Fruit fly (Drosophila melanogaster) whole organism: ENCODE measurements around the gene CG3457.

Source experiments
- CG8478 ChIP-seq: fragments of >200 bp; optimal IDR thresholded peaks from 2 replicates; lab custom pipeline; 2018; ENCODE audit warnings: inconsistent platforms
- Dll ChIP-seq: fragments of >200 bp; optimal IDR thresholded peaks from 2 replicates; lab custom pipeline; 2017
- EcR ChIP-seq, 2 experiments: fragments of >200 bp; optimal IDR thresholded peaks; 2 replicates each; lab custom pipeline; 2017; ENCODE audit warnings: missing biosample characterization in 2 of 2, missing genetic modification characterization in 2 of 2, missing genetic modification reagents in 2 of 2
- psq ChIP-seq: fragments of >200 bp; optimal IDR thresholded peaks from 2 replicates; lab custom pipeline; 2017
- usp ChIP-seq: fragments of >200 bp; optimal IDR thresholded peaks from 2 replicates; lab custom pipeline; 2017; ENCODE audit warnings: missing biosample characterization, missing genetic modification characterization, mixed read lengths

DNA sequence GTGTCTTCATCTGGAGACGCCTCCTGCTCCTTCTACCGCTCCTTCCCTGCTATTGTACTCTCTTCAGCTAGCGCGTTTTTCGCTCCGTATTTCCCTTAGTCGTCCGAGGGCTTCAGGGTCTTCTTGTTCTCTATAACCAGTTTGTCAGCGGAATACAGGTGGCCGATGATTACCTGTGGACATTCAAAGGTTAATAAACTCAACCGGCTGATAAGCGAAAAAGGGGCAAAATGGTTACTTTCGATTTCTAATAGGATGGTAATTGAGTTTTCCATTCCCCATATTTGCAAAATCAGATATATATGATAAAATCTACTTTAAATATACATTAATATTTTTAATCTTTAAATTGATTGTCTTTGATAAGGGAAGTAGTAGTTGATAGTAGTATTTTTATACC is 38.9 kb upstream of the CG3457 start:
- TF ChIP-seq usp (GFP tag; lab: Kevin White, UChicago) (no peak), psq (no peak), Dll (lab: Kevin White, UChicago) (no peak), CG8478 (no peak), EcR (GFP tag; optimal IDR thresholded peaks at IDR 0.05; lab: Kevin White, UChicago) (no peak)
